Worm (Caenorhabditis elegans): Measurements from ENCODE around the gene Y53F4B.5.

Gene Y53F4B.5

ce11 chrII:15010366-15011235 lies 26.8 kb upstream of the Y53F4B.5 start, which contains the start of the genes Y53F4B.9 and Y53F4B.11 (continued):
- TF ChIP-seq Y116A8C.19 (tag; optimal IDR thresholded peaks at IDR 0.05; ENCODE audit: borderline replicate concordance) (no peak), nhr-237 (tag; optimal IDR thresholded peaks at IDR 0.05) (peak; percentile 53), mab-9 (GFP tag; IDR thresholded peaks at IDR 0.05) (peak; percentile 56; the same call in 1 of the 2 replicates), ets-5 (GFP tag; IDR thresholded peaks at IDR 0.05) (no peak), pag-3 (tag; optimal IDR thresholded peaks at IDR 0.05; ENCODE audit: borderline replicate concordance, insufficient read depth) (no peak), fkh-4 (tag; optimal IDR thresholded peaks at IDR 0.05; ENCODE audit: borderline replicate concordance) (no peak), nhr-71 (tag; optimal IDR thresholded peaks at IDR 0.05) (peak; percentile 86), ceh-63 (GFP tag; optimal IDR thresholded peaks at IDR 0.05) (peak; percentile 42), ces-1 (GFP tag; optimal IDR thresholded peaks at IDR 0.05) (no peak), alr-1 (tag; optimal IDR thresholded peaks at IDR 0.05; ENCODE audit: borderline replicate concordance) (no peak), isw-1 (GFP tag; IDR thresholded peaks at IDR 0.05) (peak; percentile 81)

- TF ChIP-seq nhr-77 (tag; optimal IDR thresholded peaks at IDR 0.05): no peak
- TF ChIP-seq lin-35 (GFP tag; optimal IDR thresholded peaks at IDR 0.05): no peak
- peak; percentile 19 for TF ChIP-seq nhr-90 (tag; optimal IDR thresholded peaks at IDR 0.05; ENCODE audit: poor library complexity)
- no peak for TF ChIP-seq ama-1 (optimal IDR thresholded peaks at IDR 0.05)
- no peak for TF ChIP-seq ceh-90 (tag; optimal IDR thresholded peaks at IDR 0.05)
- no peak for TF ChIP-seq isw-1 (GFP tag; IDR thresholded peaks at IDR 0.05)
- no peak for TF ChIP-seq aly-2 (tag; optimal IDR thresholded peaks at IDR 0.05)
- peak; percentile 50; the same call in 1 of the 2 replicates for TF ChIP-seq unc-98 (GFP tag; IDR thresholded peaks at IDR 0.05)
- TF ChIP-seq efl-1 (optimal IDR thresholded peaks at IDR 0.05): no peak
- TF ChIP-seq efl-1 (GFP tag; optimal IDR thresholded peaks at IDR 0.05 in 1 of 2): peak in 1 of 2 experiments; percentile 89
- TF ChIP-seq C04F5.9 (tag; optimal IDR thresholded peaks at IDR 0.05): no peak
- no peak for TF ChIP-seq unc-86 (tag; optimal IDR thresholded peaks at IDR 0.05)
- no peak for TF ChIP-seq dsc-1 (tag; optimal IDR thresholded peaks at IDR 0.05)
- TF ChIP-seq ceh-82 (tag; optimal IDR thresholded peaks at IDR 0.05): no peak
- TF ChIP-seq nhr-85 (tag): peak; percentile 75
- no peak for TF ChIP-seq nhr-71 (tag; optimal IDR thresholded peaks at IDR 0.05)
- no peak for TF ChIP-seq zag-1 (tag; optimal IDR thresholded peaks at IDR 0.05)
- peak; percentile 61 for TF ChIP-seq pax-3 (tag; optimal IDR thresholded peaks at IDR 0.05)
- no peak for TF ChIP-seq fkh-10 (GFP tag; optimal IDR thresholded peaks at IDR 0.05)
- no peak for TF ChIP-seq nhr-19 (GFP tag; conservative IDR thresholded peaks at IDR 0.05)
- no peak for TF ChIP-seq lin-15B (tag; optimal IDR thresholded peaks at IDR 0.05)
These were observed 24.8 kb upstream of the Y53F4B.5 start for ce11 chrII:15008481-15009057.

- TF ChIP-seq ztf-4 (tag; optimal IDR thresholded peaks at IDR 0.05) (no peak), nhr-237 (tag; optimal IDR thresholded peaks at IDR 0.05) (no peak), C34B4.2 (tag; optimal IDR thresholded peaks at IDR 0.05) (no peak), fkh-4 (tag; optimal IDR thresholded peaks at IDR 0.05; ENCODE audit: borderline replicate concordance) (no peak), nhr-85 (tag) (no peak), C04F5.9 (tag; optimal IDR thresholded peaks at IDR 0.05) (no peak), irx-1 (tag; optimal IDR thresholded peaks at IDR 0.05) (no peak), aha-1 (tag; optimal IDR thresholded peaks at IDR 0.05) (no peak), ceh-88 (GFP tag; IDR thresholded peaks at IDR 0.05) (no peak), nhr-71 (tag; optimal IDR thresholded peaks at IDR 0.05) (no peak), rnt-1 (tag; optimal IDR thresholded peaks at IDR 0.05) (no peak), unc-86 (tag; optimal IDR thresholded peaks at IDR 0.05) (no peak), mep-1 (tag; optimal IDR thresholded peaks at IDR 0.05) (no peak), elt-2 (tag; optimal IDR thresholded peaks at IDR 0.05) (no peak), pax-3 (tag; optimal IDR thresholded peaks at IDR 0.05) (no peak), sptf-1 (tag; optimal IDR thresholded peaks at IDR 0.05) (no peak), mab-9 (GFP tag; IDR thresholded peaks at IDR 0.05) (no peak)
These were observed 21.3 kb upstream of the Y53F4B.5 start for ce11 chrII:15005118-15005517.

Measured in whole organism, L1 larva.